Worm (Caenorhabditis elegans) whole organism, midembryonic: ENCODE measurements around the gene chil-1.

Experiments
- med-1 ChIP-seq: sonication (generic microtip); optimal IDR thresholded peaks from 2 replicates; lab custom pipeline; 2017; ENCODE audit warnings: missing genetic modification characterization, mild to moderate bottlenecking, missing compliant biosample characterization, antibody characterized with exemption, missing genetic modification reagents; ENCODE audit not compliant: insufficient read depth
- ref-1 ChIP-seq: fragments of 200-800 bp; sonication (Bioruptor generic); conservative IDR thresholded peaks from 2 replicates; pipeline ENCODE4 v1.3.6; 2022; ENCODE audit warnings: missing genetic modification reagents, missing genetic modification characterization, missing compliant biosample characterization

DNA sequence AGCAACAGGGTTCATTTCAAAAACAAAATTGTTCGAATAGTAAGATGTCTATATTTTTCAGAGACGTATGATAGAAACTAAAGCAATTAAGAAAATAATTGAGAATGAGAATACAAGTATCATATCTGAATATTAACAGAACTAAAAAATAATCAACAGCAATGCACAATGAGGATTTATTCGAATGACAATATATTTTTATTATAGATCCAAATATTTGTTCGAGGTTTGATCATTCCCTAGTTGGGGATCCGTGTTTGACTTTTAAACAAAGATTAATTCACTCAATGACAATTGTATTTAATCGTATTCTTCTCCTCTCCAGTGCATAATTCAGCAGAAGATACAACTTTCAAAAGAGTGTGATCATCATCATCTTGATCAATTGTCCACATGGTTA lies 4.1 kb downstream of the chil-1 start, which contains the start of gene C08H9.18:
- TF ChIP-seq ref-1 (GFP tag; lab: Robert Waterston, UW) = no peak
- no peak for TF ChIP-seq med-1 (GFP tag; lab: Kevin White, UChicago)
